Worm (Caenorhabditis elegans): ENCODE measurements around the gene bre-2.

DNA sequence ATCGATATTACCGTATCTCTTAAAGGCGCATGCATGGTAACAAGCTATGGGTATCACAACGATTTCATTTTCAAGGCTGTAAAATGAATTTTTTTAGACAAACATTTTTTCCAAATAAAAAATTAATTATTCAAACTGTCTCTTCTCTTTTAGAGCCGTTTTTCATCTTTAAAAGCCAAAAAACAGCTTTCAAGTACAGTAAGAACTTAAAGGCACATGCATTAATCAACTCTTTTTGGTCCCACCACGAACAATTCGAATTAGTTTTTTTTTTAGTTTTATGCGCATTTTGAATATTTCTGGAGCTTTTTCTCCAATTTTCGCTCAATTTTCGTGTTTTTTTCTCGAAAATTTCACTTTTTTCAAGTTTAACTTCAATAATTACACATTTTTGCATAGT, 35.0 kb downstream of the bre-2 start:
- TF ChIP-seq ceh-24 (tag; optimal IDR thresholded peaks at IDR 0.05) (no peak), pha-2 (tag; optimal IDR thresholded peaks at IDR 0.05) (no peak), ceh-2 (tag; optimal IDR thresholded peaks at IDR 0.05) (no peak), fax-1 (tag; optimal IDR thresholded peaks at IDR 0.05) (no peak)
